Fruit fly (Drosophila melanogaster): Measurements from ENCODE around the gene Arfrp1.

Arfrp1 gene

dm6 chrX:9080962-9081361 lies 25.9 kb upstream of the Arfrp1 start, which contains the start of the genes CG7246 and HP1b (continued):
- TF ChIP-seq unc-4 (GFP tag; IDR thresholded peaks at IDR 0.05; ENCODE audit: partially characterized antibody) (peak; percentile 75), jigr1 (GFP tag; IDR thresholded peaks at IDR 0.05) (no peak), Sin3A (optimal IDR thresholded peaks at IDR 0.05) (no peak), emc (GFP tag; optimal IDR thresholded peaks at IDR 0.05) (no peak), Sox102F (GFP tag; optimal IDR thresholded peaks at IDR 0.05) (peak; percentile 70), CG7963 (GFP tag; IDR thresholded peaks at IDR 0.05; ENCODE audit: partially characterized antibody) (peak; percentile 34; the same call in 1 of the 3 replicates), Oaz (GFP tag; IDR thresholded peaks at IDR 0.05) (peak; percentile 8; the same call in 1 of the 2 replicates), tgo (GFP tag; IDR thresholded peaks at IDR 0.05) (peak; percentile 72), CG17568 (GFP tag; optimal IDR thresholded peaks at IDR 0.05) (no peak), Bdp1 (GFP tag; optimal IDR thresholded peaks at IDR 0.05) (no peak), pum (GFP tag; optimal IDR thresholded peaks at IDR 0.05) (no peak), CG1647 (GFP tag; optimal IDR thresholded peaks at IDR 0.05) (peak; percentile 1), Hmx (GFP tag; optimal IDR thresholded peaks at IDR 0.05) (no peak), CG7839 (tag; optimal IDR thresholded peaks at IDR 0.05) (peak; percentile 69), Trl (optimal IDR thresholded peaks at IDR 0.05) (no peak), Trl (GFP tag; optimal IDR thresholded peaks at IDR 0.05) (peak; percentile 38), corto (GFP tag; optimal IDR thresholded peaks at IDR 0.05) (no peak), cwo (GFP tag; optimal IDR thresholded peaks at IDR 0.05) (peak; percentile 77), Ravus (GFP tag; IDR thresholded peaks at IDR 0.05) (peak; percentile 32), slbo (GFP tag; IDR thresholded peaks at IDR 0.05) (peak; percentile 82), CG33557 (GFP tag; optimal IDR thresholded peaks at IDR 0.05) (peak; percentile 51), fu2 (GFP tag; optimal IDR thresholded peaks at IDR 0.05) (peak; percentile 33), CG16779 (GFP tag; IDR thresholded peaks at IDR 0.05) (no peak), CG7928 (GFP tag; optimal IDR thresholded peaks at IDR 0.05) (peak; percentile 33), CG4730 (GFP tag; IDR thresholded peaks at IDR 0.05) (peak; percentile 71), zen2 (GFP tag; IDR thresholded peaks at IDR 0.05; ENCODE audit: partially characterized antibody) (peak; percentile 54; the same call in 1 of the 3 replicates), CG14860 (GFP tag; IDR thresholded peaks at IDR 0.05; ENCODE audit: partially characterized antibody) (peak; percentile 71), ara (GFP tag; IDR thresholded peaks at IDR 0.05) (peak; percentile 54; the same call in 1 of the 2 replicates), CG18764 (GFP tag; optimal IDR thresholded peaks at IDR 0.05) (peak; percentile 32)

dm6 chrX:9082600-9082999 lies 24.3 kb upstream of the Arfrp1 start, which contains the start of gene APC4:
Gene APC4 (plus strand): TSS chrX:9082931.
- no peak for TF ChIP-seq Bdp1 (GFP tag; optimal IDR thresholded peaks at IDR 0.05)
- peak; percentile 26 for TF ChIP-seq CG10543 (GFP tag; optimal IDR thresholded peaks at IDR 0.05)
- TF ChIP-seq Dbx (GFP tag; IDR thresholded peaks at IDR 0.05): no peak
- TF ChIP-seq CG2120 (GFP tag; optimal IDR thresholded peaks at IDR 0.05): peak; percentile 56
- TF ChIP-seq Sin3A (optimal IDR thresholded peaks at IDR 0.05): no peak
- no peak for TF ChIP-seq klu (GFP tag; IDR thresholded peaks at IDR 0.05)
- TF ChIP-seq CG1233 (GFP tag; optimal IDR thresholded peaks at IDR 0.05): peak; percentile 14
- no peak for TF ChIP-seq CG7963 (GFP tag; IDR thresholded peaks at IDR 0.05; ENCODE audit: partially characterized antibody)
- 0 out of 2 replicates have a peak, but pooled peaks have one; percentile 26 for TF ChIP-seq Rfx (GFP tag; IDR thresholded peaks at IDR 0.05)
- no peak for TF ChIP-seq toy (GFP tag; IDR thresholded peaks at IDR 0.05)
- no peak for TF ChIP-seq cas (GFP tag; IDR thresholded peaks at IDR 0.05)
- TF ChIP-seq ac (GFP tag; optimal IDR thresholded peaks at IDR 0.05): no peak
- peak; percentile 24 for TF ChIP-seq pho (GFP tag; optimal IDR thresholded peaks at IDR 0.05)
- no peak for TF ChIP-seq CG6854 (GFP tag; optimal IDR thresholded peaks at IDR 0.05)
- peak; percentile 24 for TF ChIP-seq Abd-B (GFP tag; optimal IDR thresholded peaks at IDR 0.05)
- TF ChIP-seq zen2 (GFP tag; IDR thresholded peaks at IDR 0.05; ENCODE audit: partially characterized antibody): no peak
- TF ChIP-seq nmo (GFP tag; optimal IDR thresholded peaks at IDR 0.05): peak; percentile 49
- peak; percentile 28 for TF ChIP-seq CG8924 (tag; optimal IDR thresholded peaks at IDR 0.05)
- peak; percentile 60 for TF ChIP-seq Sry-δ (GFP tag; optimal IDR thresholded peaks at IDR 0.05)
- TF ChIP-seq CG9797 (GFP tag; optimal IDR thresholded peaks at IDR 0.05): no peak
- no peak for TF ChIP-seq br (optimal IDR thresholded peaks at IDR 0.05)
- peak; percentile 6 for TF ChIP-seq CG9727 (GFP tag; optimal IDR thresholded peaks at IDR 0.05)
- TF ChIP-seq Fer1 (GFP tag; optimal IDR thresholded peaks at IDR 0.05): no peak
- no peak for TF ChIP-seq gro (GFP tag; optimal IDR thresholded peaks at IDR 0.05)
- peak; percentile 32 for TF ChIP-seq ind (GFP tag; optimal IDR thresholded peaks at IDR 0.05)
- TF ChIP-seq CG2129 (GFP tag; IDR thresholded peaks at IDR 0.05; ENCODE audit: partially characterized antibody): no peak
- TF ChIP-seq CG17612 (GFP tag; IDR thresholded peaks at IDR 0.05): no peak

Data from whole organism, embryonic.